Worm (Caenorhabditis elegans) whole organism, late embryonic: Measurements from ENCODE around the gene msp-53.

ENCODE experiments used
- C08G9.2 ChIP-seq: sonication (generic microtip); optimal IDR thresholded peaks from 2 replicates; lab custom pipeline; 2016; ENCODE audit warnings: mild to moderate bottlenecking, missing genetic modification characterization, moderate library complexity, missing compliant biosample characterization
- F13H6.1 ChIP-seq: sonication (generic microtip); optimal IDR thresholded peaks from 2 replicates; lab custom pipeline; 2016; ENCODE audit warnings: missing genetic modification characterization, missing compliant biosample characterization
- K02D7.2 ChIP-seq: sonication (generic microtip); optimal IDR thresholded peaks from 2 replicates; lab custom pipeline; 2017; ENCODE audit warnings: mild to moderate bottlenecking, missing genetic modification characterization, missing compliant biosample characterization
- Y22D7AL.16 ChIP-seq: sonication (generic microtip); optimal IDR thresholded peaks from 2 replicates; lab custom pipeline; 2016; ENCODE audit warnings: missing genetic modification characterization, missing compliant biosample characterization
- ahr-1 ChIP-seq: sonication (generic microtip); optimal IDR thresholded peaks from 2 replicates; lab custom pipeline; 2016; ENCODE audit warnings: missing genetic modification characterization, missing compliant biosample characterization
- ceh-22 ChIP-seq: sonication (generic microtip); optimal IDR thresholded peaks from 2 replicates; lab custom pipeline; 2017; ENCODE audit warnings: missing biosample characterization, missing genetic modification characterization
- ceh-24 ChIP-seq: sonication (generic microtip); optimal IDR thresholded peaks from 2 replicates; lab custom pipeline; 2016; ENCODE audit warnings: mild to moderate bottlenecking, missing genetic modification characterization, missing compliant biosample characterization
- ceh-31 ChIP-seq: sonication (generic microtip); optimal IDR thresholded peaks from 2 replicates; lab custom pipeline; 2016; ENCODE audit warnings: missing genetic modification characterization, missing compliant biosample characterization
- ceh-34 ChIP-seq: sonication (generic microtip); optimal IDR thresholded peaks from 2 replicates; lab custom pipeline; 2016; ENCODE audit warnings: mild to moderate bottlenecking, missing genetic modification characterization, missing compliant biosample characterization
- ceh-45 ChIP-seq: fragments of 200-800 bp; sonication (Bioruptor generic); IDR thresholded peaks from 2 replicates; pipeline ENCODE4 v1.3.6; 2022; ENCODE audit warnings: missing genetic modification reagents, missing genetic modification characterization, missing compliant biosample characterization
- ceh-48 ChIP-seq: sonication (generic microtip); optimal IDR thresholded peaks from 2 replicates; lab custom pipeline; 2016; ENCODE audit warnings: missing genetic modification characterization, inconsistent platforms, missing compliant biosample characterization
- ceh-6 ChIP-seq: fragments of 200-800 bp; sonication (Bioruptor generic); optimal IDR thresholded peaks from 2 replicates; lab custom pipeline; 2018; ENCODE audit warnings: mild to moderate bottlenecking, missing genetic modification characterization, missing compliant biosample characterization
- ceh-9 ChIP-seq: sonication (generic microtip); optimal IDR thresholded peaks from 2 replicates; lab custom pipeline; 2016; ENCODE audit warnings: mild to moderate bottlenecking, missing genetic modification characterization, inconsistent platforms, missing compliant biosample characterization
- che-1 ChIP-seq: sonication (generic microtip); optimal IDR thresholded peaks from 2 replicates; lab custom pipeline; 2016; ENCODE audit warnings: mild to moderate bottlenecking, missing genetic modification characterization, missing compliant biosample characterization
- dve-1 ChIP-seq: sonication (generic microtip); optimal IDR thresholded peaks from 2 replicates; lab custom pipeline; 2017; ENCODE audit warnings: antibody characterized with exemption, mild to moderate bottlenecking, missing genetic modification characterization, missing compliant biosample characterization
- elt-2 ChIP-seq: sonication (generic microtip); optimal IDR thresholded peaks from 2 replicates; lab custom pipeline; 2016; ENCODE audit warnings: missing genetic modification reagents, missing genetic modification characterization, missing compliant biosample characterization
- eyg-1 ChIP-seq: sonication (generic microtip); optimal IDR thresholded peaks from 2 replicates; lab custom pipeline; 2016; ENCODE audit warnings: missing genotype, missing genetic modification characterization, missing compliant biosample characterization
- fax-1 ChIP-seq: sonication (generic microtip); optimal IDR thresholded peaks from 2 replicates; lab custom pipeline; 2016; ENCODE audit warnings: missing genotype, missing genetic modification characterization, missing compliant biosample characterization
- fkh-10 ChIP-seq: fragments of 150-350 bp; optimal IDR thresholded peaks from 2 replicates; lab custom pipeline; 2014; ENCODE audit warnings: missing biosample characterization, missing genetic modification reagents, missing genetic modification characterization
- fkh-6 ChIP-seq: sonication (generic microtip); optimal IDR thresholded peaks from 2 replicates; lab custom pipeline; 2016; ENCODE audit warnings: missing genetic modification characterization, missing compliant biosample characterization
- hlh-13 ChIP-seq: fragments of 200-800 bp; sonication (Bioruptor generic); optimal IDR thresholded peaks from 2 replicates; lab custom pipeline; 2018; ENCODE audit warnings: mild to moderate bottlenecking, missing genetic modification characterization, missing compliant biosample characterization
- hlh-30 ChIP-seq: sonication (generic microtip); optimal IDR thresholded peaks from 2 replicates; lab custom pipeline; 2017; ENCODE audit warnings: antibody characterized with exemption, missing genetic modification characterization, missing compliant biosample characterization; ENCODE audit not compliant: insufficient read depth
- hlh-6 ChIP-seq: sonication (generic microtip); optimal IDR thresholded peaks from 2 replicates; lab custom pipeline; 2016; ENCODE audit warnings: missing genotype, missing genetic modification characterization, missing compliant biosample characterization
- lin-11 ChIP-seq: fragments of 200-800 bp; sonication (Bioruptor generic); optimal IDR thresholded peaks from 2 replicates; lab custom pipeline; 2018; ENCODE audit warnings: mild to moderate bottlenecking, missing genetic modification characterization, missing compliant biosample characterization
- madf-2 ChIP-seq: sonication (generic microtip); optimal IDR thresholded peaks from 2 replicates; lab custom pipeline; 2017; ENCODE audit warnings: missing genetic modification characterization, missing compliant biosample characterization
- mec-3 ChIP-seq: sonication (generic microtip); optimal IDR thresholded peaks from 2 replicates; lab custom pipeline; 2016; ENCODE audit warnings: borderline replicate concordance, missing genetic modification characterization, missing compliant biosample characterization
- nfya-1 ChIP-seq: sonication (generic microtip); optimal IDR thresholded peaks from 2 replicates; lab custom pipeline; 2017; ENCODE audit warnings: missing genetic modification characterization, mild to moderate bottlenecking, missing compliant biosample characterization, antibody characterized with exemption, moderate library complexity
- nhr-11 ChIP-seq: fragments of 150-350 bp; optimal IDR thresholded peaks from 2 replicates; lab custom pipeline; 2014; ENCODE audit warnings: missing biosample characterization, missing genetic modification characterization
- pag-3 ChIP-seq: sonication (generic microtip); optimal IDR thresholded peaks from 2 replicates; lab custom pipeline; 2016; ENCODE audit warnings: missing compliant biosample characterization, missing genetic modification characterization, borderline replicate concordance
- pax-1 ChIP-seq: fragments of 150-350 bp; optimal IDR thresholded peaks from 2 replicates; lab custom pipeline; 2014; ENCODE audit warnings: missing biosample characterization, missing genetic modification characterization
- pha-4 ChIP-seq: fragments of 150-350 bp; optimal IDR thresholded peaks from 2 replicates; lab custom pipeline; 2018; ENCODE audit warnings: missing biosample characterization, missing genetic modification reagents, missing genetic modification characterization
- pqm-1 ChIP-seq: sonication (generic microtip); optimal IDR thresholded peaks from 2 replicates; lab custom pipeline; 2016; ENCODE audit warnings: missing genetic modification characterization, missing compliant biosample characterization
- pros-1 ChIP-seq: fragments of 150-350 bp; optimal IDR thresholded peaks from 2 replicates; lab custom pipeline; 2014; ENCODE audit warnings: missing biosample characterization, missing genetic modification reagents, missing genetic modification characterization
- sdc-2 ChIP-seq: sonication (generic microtip); optimal IDR thresholded peaks from 2 replicates; lab custom pipeline; 2016; ENCODE audit warnings: missing genotype, missing genetic modification characterization, missing compliant biosample characterization
- syd-9 ChIP-seq: sonication (generic microtip); optimal IDR thresholded peaks from 2 replicates; lab custom pipeline; 2016; ENCODE audit warnings: mild to moderate bottlenecking, missing genetic modification characterization, moderate library complexity, missing compliant biosample characterization
- tbx-2 ChIP-seq: sonication (generic microtip); optimal IDR thresholded peaks from 2 replicates; lab custom pipeline; 2016; ENCODE audit warnings: missing genetic modification characterization, missing compliant biosample characterization
- tbx-7 ChIP-seq: sonication (generic microtip); optimal IDR thresholded peaks from 2 replicates; lab custom pipeline; 2016; ENCODE audit warnings: missing genotype, missing genetic modification characterization, missing compliant biosample characterization
- ttx-3 ChIP-seq: sonication (generic microtip); optimal IDR thresholded peaks from 2 replicates; lab custom pipeline; 2016; ENCODE audit warnings: missing genetic modification reagents, missing genetic modification characterization, missing compliant biosample characterization
- unc-42 ChIP-seq: sonication (generic microtip); optimal IDR thresholded peaks from 2 replicates; lab custom pipeline; 2016; ENCODE audit warnings: missing genotype, missing genetic modification characterization, missing compliant biosample characterization
- unc-55 ChIP-seq: sonication (generic microtip); optimal IDR thresholded peaks from 2 replicates; lab custom pipeline; 2017; ENCODE audit warnings: missing biosample characterization, missing genetic modification reagents, missing genetic modification characterization
- unc-86 ChIP-seq: sonication (generic microtip); optimal IDR thresholded peaks from 2 replicates; lab custom pipeline; 2016; ENCODE audit warnings: missing genetic modification characterization, missing compliant biosample characterization

The msp-53 gene

DNA sequence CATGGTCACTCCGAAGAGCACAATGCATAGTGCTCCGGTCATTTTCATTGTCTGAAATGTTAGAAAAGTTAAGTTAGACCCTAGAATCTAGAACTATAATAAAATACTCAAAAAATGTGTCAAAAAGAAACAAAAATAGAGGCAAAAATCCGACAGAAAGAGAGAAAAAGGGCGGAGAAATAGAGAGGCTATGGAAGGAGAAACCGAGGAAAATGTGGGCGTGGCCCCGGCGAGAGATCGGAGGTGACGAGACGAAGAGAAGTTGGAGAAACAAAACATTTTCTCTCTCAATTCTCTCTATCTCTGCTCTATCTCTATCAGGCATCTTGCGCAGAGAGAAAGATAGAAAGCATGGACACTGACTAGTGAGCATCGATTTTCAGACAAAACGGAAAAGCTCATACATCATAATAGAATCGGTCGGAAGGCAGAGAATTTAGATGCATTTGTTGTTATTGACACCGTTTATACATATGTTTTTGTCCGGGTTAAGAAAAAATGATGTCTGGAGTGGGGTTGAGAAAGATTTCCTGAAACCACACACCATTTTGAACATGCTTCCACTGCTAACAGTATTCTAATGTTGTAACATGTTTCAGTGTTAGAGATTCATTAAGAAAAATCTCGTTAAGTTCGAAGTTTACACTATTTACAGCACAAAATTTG lies 38.5 kb upstream of the msp-53 start, which contains the start of gene C02B10.3:
TSS of gene C02B10.3 (minus strand) at position 51 of the 666 bp plus-strand sequence.
- TF ChIP-seq nfya-1 (tag; lab: Kevin White, UChicago) (peak; percentile 17), C08G9.2 (no peak), ceh-34 (tag; lab: Kevin White, UChicago) (no peak), fax-1 (no peak), che-1 (tag; lab: Kevin White, UChicago) (no peak), K02D7.2 (no peak), tbx-2 (peak; percentile 40), ahr-1 (tag; lab: Kevin White, UChicago) (no peak), pqm-1 (tag; lab: Kevin White, UChicago) (no peak), ceh-45 (no peak), madf-2 (tag; lab: Kevin White, UChicago) (no peak), ceh-6 (no peak), pha-4 (no peak), ceh-24 (tag; lab: Kevin White, UChicago) (no peak), ceh-9 (tag; lab: Kevin White, UChicago) (no peak), ceh-31 (tag; lab: Kevin White, UChicago) (peak; percentile 52), unc-55 (GFP tag; lab: Kevin White, UChicago) (peak; percentile 39), fkh-10 (GFP tag; lab: Kevin White, UChicago) (no peak), nhr-11 (tag; lab: Kevin White, UChicago) (no peak), sdc-2 (tag; lab: Kevin White, UChicago) (no peak), syd-9 (tag; lab: Kevin White, UChicago) (no peak), Y22D7AL.16 (tag; lab: Kevin White, UChicago) (no peak), ceh-22 (tag; lab: Kevin White, UChicago) (no peak), pag-3 (tag; lab: Kevin White, UChicago) (no peak), hlh-30 (no peak), tbx-7 (tag; lab: Kevin White, UChicago) (no peak), unc-86 (tag; lab: Kevin White, UChicago) (no peak), hlh-13 (GFP tag; lab: Kevin White, UChicago) (no peak), mec-3 (tag; lab: Kevin White, UChicago) (no peak), hlh-6 (tag; lab: Kevin White, UChicago) (no peak), unc-42 (tag; lab: Kevin White, UChicago) (peak; percentile 71), pros-1 (tag; lab: Kevin White, UChicago) (no peak), dve-1 (no peak), ttx-3 (no peak), ceh-48 (peak; percentile 31), F13H6.1 (tag; lab: Kevin White, UChicago) (no peak)

DNA sequence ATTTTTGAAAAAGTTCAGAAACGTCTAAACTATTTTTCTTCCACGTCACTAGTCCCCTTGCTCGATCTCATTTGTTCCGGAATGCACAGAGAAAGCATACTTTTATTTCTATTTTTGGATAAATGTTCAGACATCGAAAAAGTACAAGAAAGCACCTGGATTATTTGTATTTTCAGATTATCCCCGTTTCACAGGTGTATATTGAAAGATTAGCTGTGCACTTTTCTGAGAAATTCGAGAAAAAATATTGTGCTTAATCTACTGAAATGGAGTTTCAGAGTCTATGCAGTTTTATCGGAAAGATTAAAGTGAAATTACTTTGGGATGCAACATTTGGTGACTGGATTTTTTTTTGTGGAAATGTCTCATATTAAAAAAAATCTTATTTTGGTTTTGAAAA lies 37.1 kb upstream of the msp-53 start:
- TF ChIP-seq syd-9 (tag; lab: Kevin White, UChicago) (no peak), elt-2 (no peak), mec-3 (tag; lab: Kevin White, UChicago) (no peak), pag-3 (tag; lab: Kevin White, UChicago) (no peak), ceh-45 (no peak), dve-1 (no peak), eyg-1 (tag; lab: Kevin White, UChicago) (no peak), K02D7.2 (no peak), ceh-9 (tag; lab: Kevin White, UChicago) (no peak), sdc-2 (tag; lab: Kevin White, UChicago) (no peak), lin-11 (tag; lab: Kevin White, UChicago) (no peak), fkh-6 (tag; lab: Kevin White, UChicago) (no peak), pax-1 (tag; lab: Kevin White, UChicago) (no peak), pha-4 (no peak)
